Worm (Caenorhabditis elegans): ENCODE measurements around the gene unc-58.

DNA sequence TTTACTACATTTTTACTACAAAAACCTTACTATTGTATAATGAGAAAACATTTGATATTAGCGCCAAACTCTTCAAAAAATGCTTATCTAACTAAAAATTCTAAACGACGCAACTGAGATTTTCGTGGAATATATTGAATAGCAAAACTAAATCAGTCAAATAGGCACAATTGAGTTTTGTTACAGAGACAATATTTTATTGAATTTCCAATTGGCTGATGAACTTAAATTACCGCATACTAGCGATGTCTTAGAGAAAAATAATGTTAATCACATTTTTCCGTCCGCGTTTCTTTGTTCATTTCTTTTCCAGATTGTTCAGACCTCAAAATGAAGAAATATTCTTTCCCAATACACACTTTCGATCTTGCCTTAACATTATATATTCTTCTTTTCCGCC lies 29.5 kb upstream of the unc-58 start:
- TF ChIP-seq pqm-1 (tag; optimal IDR thresholded peaks at IDR 0.05) (no peak), nhr-10 (tag; optimal IDR thresholded peaks at IDR 0.05) (no peak), mep-1 (tag; optimal IDR thresholded peaks at IDR 0.05) (no peak), aha-1 (tag) (no peak), T26A8.4 (GFP tag; IDR thresholded peaks at IDR 0.05) (no peak), tag-97 (GFP tag; IDR thresholded peaks at IDR 0.05) (no peak), ceh-32 (tag; optimal IDR thresholded peaks at IDR 0.05; ENCODE audit: poor library complexity) (no peak), nhr-25 (tag; optimal IDR thresholded peaks at IDR 0.05; ENCODE audit: borderline replicate concordance, insufficient read depth) (no peak)

All from whole organism, L4 larva.